Fruit fly (Drosophila melanogaster) whole organism, pupa: ENCODE results near the gene CG12483.
A peak's percentile ranks its signal among the peaks of the same experiment; 100 is the strongest.

Experiments used
- CG13204 ChIP-seq: fragments of 200-800 bp; sonication (Bioruptor generic); optimal IDR thresholded peaks from 2 replicates; lab custom pipeline; 2018; ENCODE audit warnings: missing biosample characterization, mild to moderate bottlenecking, missing genetic modification characterization, moderate library complexity
- CG34367 ChIP-seq: fragments of 200-800 bp; sonication (Bioruptor generic); optimal IDR thresholded peaks from 2 replicates; lab custom pipeline; 2018; ENCODE audit warnings: missing biosample characterization, mild to moderate bottlenecking, missing genetic modification characterization
- CG4496 ChIP-seq: fragments of 200-800 bp; sonication (Bioruptor generic); IDR thresholded peaks from 3 replicates; pipeline ENCODE4 v1.3.6; 2022; ENCODE audit warnings: missing biosample characterization, missing genetic modification characterization
- CG8301 ChIP-seq: fragments of 200-800 bp; sonication (Bioruptor generic); optimal IDR thresholded peaks from 2 replicates; lab custom pipeline; 2018; ENCODE audit warnings: missing biosample characterization, mild to moderate bottlenecking, missing genetic modification characterization
- Pif1A ChIP-seq: fragments of 200-800 bp; sonication (Bioruptor generic); optimal IDR thresholded peaks from 3 replicates; lab custom pipeline; 2016; ENCODE audit warnings: missing biosample characterization, missing genetic modification characterization
- fd96Ca ChIP-seq: fragments of 200-800 bp; sonication (Bioruptor generic); IDR thresholded peaks from 3 replicates; pipeline ENCODE4 v1.3.6; 2022; ENCODE audit warnings: missing biosample characterization, missing genetic modification characterization
- rn ChIP-seq: fragments of 200-800 bp; sonication (Bioruptor generic); IDR thresholded peaks from 2 replicates; pipeline ENCODE4 v1.3.6; 2022; ENCODE audit warnings: missing biosample characterization, missing genetic modification characterization

DNA sequence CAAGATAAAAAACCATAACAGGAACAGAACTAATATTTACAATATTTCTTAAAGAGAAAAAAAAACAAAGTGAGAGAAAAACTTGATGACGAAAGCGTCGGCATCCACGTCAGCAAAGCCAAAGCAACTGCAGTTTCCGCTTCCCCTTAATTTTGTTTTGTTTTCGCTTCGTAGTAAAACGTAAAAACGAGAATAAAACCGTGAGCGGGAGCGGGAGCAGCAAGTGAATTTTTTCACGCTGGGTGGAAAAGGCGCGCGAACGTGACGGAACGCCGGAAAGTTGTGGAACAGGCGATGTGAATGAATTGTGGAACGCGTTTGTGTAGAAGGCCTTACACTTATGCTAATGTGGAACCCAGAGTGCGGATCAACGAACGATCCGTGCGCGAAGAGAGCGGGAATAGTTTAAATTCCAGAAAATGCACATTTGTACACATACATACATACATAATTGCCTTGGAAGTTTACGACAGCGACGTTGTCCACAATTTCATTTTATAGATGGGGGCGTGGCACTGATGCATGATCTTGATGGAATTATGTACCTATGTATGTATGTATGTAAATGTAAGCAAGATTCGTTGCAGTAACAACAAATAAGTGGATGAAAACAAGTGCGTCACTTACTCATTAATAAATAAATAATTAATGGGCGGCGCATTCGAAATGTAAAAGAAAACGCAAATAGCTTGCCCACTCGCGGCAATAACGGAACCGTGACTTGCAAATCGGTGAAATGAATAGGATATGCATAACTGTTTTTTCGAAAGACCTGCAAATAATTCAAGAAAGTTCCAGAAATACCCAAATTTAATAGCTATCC, 30.3 kb upstream of the CG12483 start:
- no peak; the same call in 2 of the 3 replicates for TF ChIP-seq fd96Ca
- TF ChIP-seq CG34367 = no peak
- TF ChIP-seq CG8301 (tag; lab: Kevin White, UChicago) = no peak
- TF ChIP-seq rn (GFP tag; lab: Robert Waterston, UW) = no peak
- TF ChIP-seq Pif1A (GFP tag; lab: Kevin White, UChicago) = no peak
- peak; percentile 74 for TF ChIP-seq CG13204 (GFP tag; lab: Kevin White, UChicago)
- peak; percentile 75 for TF ChIP-seq CG4496
